Worm (Caenorhabditis elegans): ENCODE data around the gene polq-1.

The polq-1 gene

DNA sequence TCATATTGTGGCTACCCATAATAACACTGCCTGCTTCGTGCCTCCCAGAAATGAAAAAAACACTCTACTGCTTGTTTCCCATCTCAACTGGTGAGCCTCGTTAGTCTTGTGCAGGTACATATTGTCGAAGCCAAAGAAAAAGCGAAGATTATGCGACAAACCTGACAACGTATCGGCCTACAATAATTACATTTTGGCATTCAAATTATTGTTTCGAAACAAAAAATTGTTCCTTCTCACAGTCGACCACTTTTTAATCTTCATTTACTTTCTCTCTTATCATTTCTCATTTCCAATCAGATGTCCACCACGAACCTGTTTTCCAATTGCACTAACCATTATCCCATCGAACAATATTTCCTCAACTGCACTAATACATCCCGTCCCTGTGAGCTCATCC lies 59.9 kb downstream of the polq-1 start, which contains the start of gene B0244.15:
Gene B0244.15, plus strand, starts transcription at position 301 of the 400 bp plus-strand sequence.
- TF ChIP-seq aly-1 (tag; optimal IDR thresholded peaks at IDR 0.05) (no peak), hmbx-1 (tag; optimal IDR thresholded peaks at IDR 0.05) (no peak), F13C5.2 (tag; optimal IDR thresholded peaks at IDR 0.05) (no peak), pes-1 (GFP tag; IDR thresholded peaks at IDR 0.05) (no peak), scrt-1 (GFP tag; IDR thresholded peaks at IDR 0.05) (no peak), flt-1 (GFP tag; IDR thresholded peaks at IDR 0.05) (no peak), tbx-11 (GFP tag; IDR thresholded peaks at IDR 0.05) (no peak), B0310.2 (tag; optimal IDR thresholded peaks at IDR 0.05) (no peak), tra-4 (tag; optimal IDR thresholded peaks at IDR 0.05) (no peak), ama-1 (optimal IDR thresholded peaks at IDR 0.05) (no peak), ets-7 (tag; optimal IDR thresholded peaks at IDR 0.05) (no peak), hnd-1 (tag; optimal IDR thresholded peaks at IDR 0.05) (no peak), sea-1 (GFP tag; conservative IDR thresholded peaks at IDR 0.05) (no peak)
